Worm (Caenorhabditis elegans) whole organism, L4/young adult: ENCODE data around the gene col-153.

Source experiments
- W03F9.2 ChIP-seq: fragments of 150-350 bp; optimal IDR thresholded peaks from 2 replicates; lab custom pipeline; 2014; ENCODE audit warnings: missing biosample characterization, missing genetic modification characterization
- dao-5 ChIP-seq: sonication (generic microtip); optimal IDR thresholded peaks from 2 replicates; lab custom pipeline; 2016; ENCODE audit warnings: missing genotype, missing genetic modification characterization, moderate library complexity, missing compliant biosample characterization
- him-1 ChIP-seq: sonication (generic microtip); optimal IDR thresholded peaks from 2 replicates; lab custom pipeline; 2016; ENCODE audit warnings: missing genotype, missing genetic modification reagents, missing genetic modification characterization, missing compliant biosample characterization

DNA sequence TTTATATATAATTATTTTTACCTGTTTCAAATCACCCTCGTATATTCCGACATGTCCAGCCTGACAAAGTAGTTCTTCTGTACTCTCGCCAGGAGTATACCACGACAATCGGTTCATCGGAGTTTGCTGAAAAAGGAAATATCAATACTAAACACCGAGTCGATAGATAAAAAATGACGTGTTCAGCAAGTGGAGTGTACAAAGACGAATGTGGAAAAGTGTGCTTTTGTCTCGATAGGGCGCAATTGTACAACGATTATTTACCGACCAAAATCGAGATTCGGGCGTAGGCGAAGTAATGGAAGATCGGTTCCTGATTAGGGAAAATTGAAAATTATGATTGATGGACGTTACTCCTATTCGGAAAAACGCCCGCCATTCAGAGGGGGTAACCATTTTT lies 10.9 kb downstream of the col-153 start, which contains the start of gene vps-36:
- TF ChIP-seq W03F9.2 (tag; lab: Kevin White, UChicago) (no peak), dao-5 (tag; lab: Kevin White, UChicago) (no peak), him-1 (tag; lab: Kevin White, UChicago) (no peak)
